Fruit fly (Drosophila melanogaster) whole organism, prepupa: ENCODE measurements around the gene sol.

Experiments used
- Blimp-1 ChIP-seq: fragments of 200-800 bp; sonication (Bioruptor generic); optimal IDR thresholded peaks from 3 replicates; lab custom pipeline; 2017; ENCODE audit warnings: missing biosample characterization, missing genetic modification characterization, mild to moderate bottlenecking, moderate library complexity, missing genetic modification reagents
- CG10631 ChIP-seq: fragments of 200-800 bp; sonication (Bioruptor generic); optimal IDR thresholded peaks from 2 replicates; lab custom pipeline; 2016; ENCODE audit warnings: missing biosample characterization, missing genetic modification characterization
- CG3919 ChIP-seq: fragments of 200-800 bp; sonication (Bioruptor generic); optimal IDR thresholded peaks from 3 replicates; lab custom pipeline; 2016; ENCODE audit warnings: missing biosample characterization, missing genetic modification characterization
- CG6792 ChIP-seq: fragments of 200-800 bp; sonication (Bioruptor generic); optimal IDR thresholded peaks from 3 replicates; lab custom pipeline; 2016; ENCODE audit warnings: missing biosample characterization, missing genetic modification characterization
- CG8632 ChIP-seq: fragments of 200-800 bp; sonication (Bioruptor generic); optimal IDR thresholded peaks from 3 replicates; lab custom pipeline; 2016; ENCODE audit warnings: missing biosample characterization, missing genetic modification characterization
- Ets21C ChIP-seq: fragments of 200-800 bp; sonication (Bioruptor generic); optimal IDR thresholded peaks from 3 replicates; lab custom pipeline; 2016; ENCODE audit warnings: missing biosample characterization, missing genetic modification characterization
- Smox ChIP-seq: fragments of 200-800 bp; sonication (Bioruptor generic); optimal IDR thresholded peaks from 3 replicates; lab custom pipeline; 2016; ENCODE audit warnings: missing biosample characterization, missing genetic modification characterization
- cyc ChIP-seq: fragments of 200-800 bp; sonication (Bioruptor generic); optimal IDR thresholded peaks from 3 replicates; lab custom pipeline; 2016; ENCODE audit warnings: missing biosample characterization, missing genetic modification characterization
- net ChIP-seq: fragments of 200-800 bp; sonication (Bioruptor generic); optimal IDR thresholded peaks from 3 replicates; lab custom pipeline; 2016; ENCODE audit warnings: missing biosample characterization, missing genetic modification characterization
- svp ChIP-seq: fragments of 200-800 bp; sonication (Bioruptor generic); peaks from one replicate; lab custom pipeline; 2016; ENCODE audit warnings: missing biosample characterization, missing genetic modification characterization

- TF ChIP-seq svp (GFP tag; lab: Kevin White, UChicago) (no peak), CG8632 (GFP tag; lab: Kevin White, UChicago) (no peak), CG6792 (GFP tag; lab: Kevin White, UChicago) (no peak), CG3919 (GFP tag; lab: Kevin White, UChicago) (no peak), Ets21C (GFP tag; lab: Kevin White, UChicago) (no peak), Smox (GFP tag; lab: Kevin White, UChicago) (no peak), CG10631 (GFP tag; lab: Kevin White, UChicago) (no peak), net (GFP tag; lab: Kevin White, UChicago) (no peak), cyc (GFP tag; lab: Kevin White, UChicago) (no peak), Blimp-1 (GFP tag; lab: Kevin White, UChicago) (no peak)
These were observed 46.9 kb downstream of the sol start, which contains the start of gene lcs for dm6 chrX:21396860-21397459.
